Worm (Caenorhabditis elegans): Measurements from ENCODE around the gene srx-131.

ce11 chrV:13827920-13828319 lies 17.3 kb upstream of the srx-131 start, which contains the start of gene nrf-5:
- TF ChIP-seq ama-1 (optimal IDR thresholded peaks at IDR 0.05) (no peak), sea-1 (GFP tag; conservative IDR thresholded peaks at IDR 0.05) (no peak), tra-4 (tag; optimal IDR thresholded peaks at IDR 0.05) (no peak), ceh-13 (GFP tag; optimal IDR thresholded peaks at IDR 0.05) (no peak), flt-1 (GFP tag; IDR thresholded peaks at IDR 0.05) (no peak), aly-1 (tag; optimal IDR thresholded peaks at IDR 0.05) (no peak), tbx-11 (GFP tag; IDR thresholded peaks at IDR 0.05) (no peak), hmg-4 (GFP tag; optimal IDR thresholded peaks at IDR 0.05) (no peak), hmbx-1 (tag; optimal IDR thresholded peaks at IDR 0.05) (no peak), tbx-37 (GFP tag; conservative IDR thresholded peaks at IDR 0.05) (no peak)
